Worm (Caenorhabditis elegans) whole organism, late embryonic: Measurements from ENCODE around the gene fbxa-11.

Source experiments
- ceh-6 ChIP-seq: fragments of 200-800 bp; sonication (Bioruptor generic); optimal IDR thresholded peaks from 2 replicates; lab custom pipeline; 2018; ENCODE audit warnings: mild to moderate bottlenecking, missing genetic modification characterization, missing compliant biosample characterization
- ref-2 ChIP-seq: sonication (generic microtip); optimal IDR thresholded peaks from 2 replicates; lab custom pipeline; 2016; ENCODE audit warnings: missing genetic modification characterization, missing compliant biosample characterization

DNA sequence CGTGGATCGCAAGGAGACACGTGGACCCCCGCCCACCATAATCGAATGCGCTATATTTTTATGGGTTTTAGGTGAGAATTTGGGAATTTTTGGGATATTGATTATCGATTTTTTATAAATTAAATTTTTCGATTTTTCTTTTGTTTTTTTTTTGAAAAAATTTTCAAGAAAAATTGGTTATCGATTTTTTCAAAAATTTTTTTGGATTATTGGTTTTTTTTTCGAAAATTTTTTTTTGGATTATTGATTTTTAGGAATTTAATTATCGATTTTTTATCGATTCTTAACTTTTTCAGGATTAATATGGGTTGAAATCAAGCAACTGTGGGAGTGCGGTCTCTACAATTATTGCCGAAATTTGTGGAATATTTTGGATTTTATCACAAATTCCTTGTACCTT is 45.9 kb downstream of the fbxa-11 start:
- TF ChIP-seq ceh-6 (GFP tag; lab: Kevin White, UChicago) (no peak), ref-2 (tag; lab: Kevin White, UChicago) (no peak)
